Fruit fly (Drosophila melanogaster) whole organism, embryonic: ENCODE data around the gene CG33946.

Source experiments
- CG12769 ChIP-seq: fragments of 200-800 bp; sonication (Bioruptor generic); optimal IDR thresholded peaks from 2 replicates; lab custom pipeline; 2019; ENCODE audit warnings: missing biosample characterization, mild to moderate bottlenecking, missing genetic modification characterization, moderate library complexity
- CG2678 ChIP-seq: fragments of 200-800 bp; sonication (Bioruptor generic); optimal IDR thresholded peaks from 3 replicates; lab custom pipeline; 2019; ENCODE audit warnings: missing biosample characterization, mild to moderate bottlenecking, missing genetic modification characterization, moderate library complexity
- CG3726 ChIP-seq: fragments of 200-800 bp; sonication (Bioruptor generic); IDR thresholded peaks from 3 replicates; pipeline ENCODE4, ENCODE4 v1.3.6; 2022; ENCODE audit warnings: missing biosample characterization, missing genetic modification characterization
- E2f1 ChIP-seq: fragments of 200-800 bp; sonication (Bioruptor generic); IDR thresholded peaks from 2 replicates; pipeline ENCODE4 v1.3.6; 2022; ENCODE audit warnings: missing biosample characterization, missing genetic modification characterization
- Fer3 ChIP-seq: fragments of 200-800 bp; sonication (Bioruptor generic); optimal IDR thresholded peaks from 2 replicates; lab custom pipeline; 2018; ENCODE audit warnings: missing biosample characterization, mild to moderate bottlenecking, missing genetic modification characterization, moderate library complexity
- Nf-YC ChIP-seq: fragments of 200-800 bp; optimal IDR thresholded peaks from 3 replicates; lab custom pipeline; 2019; ENCODE audit warnings: missing biosample characterization, mild to moderate bottlenecking, missing genetic modification characterization, moderate library complexity
- Side ChIP-seq: fragments of 200-800 bp; sonication (Bioruptor generic); optimal IDR thresholded peaks from 2 replicates; lab custom pipeline; 2016; ENCODE audit warnings: missing biosample characterization, missing genetic modification characterization
- dmrt99B ChIP-seq: fragments of 200-800 bp; sonication (Bioruptor generic); optimal IDR thresholded peaks from 2 replicates; lab custom pipeline; 2018; ENCODE audit warnings: missing biosample characterization, mild to moderate bottlenecking, missing genetic modification characterization, moderate library complexity
- esg ChIP-seq: fragments of 200-800 bp; sonication (Bioruptor generic); conservative IDR thresholded peaks from 2 replicates; pipeline ENCODE4 v1.3.6; 2022; ENCODE audit warnings: missing biosample characterization, missing genetic modification characterization
- hb ChIP-seq: fragments of 200-800 bp; sonication (Bioruptor generic); IDR thresholded peaks from 3 replicates; pipeline ENCODE4 v1.3.6; 2022; ENCODE audit warnings: missing biosample characterization, missing genetic modification characterization; ENCODE audit not compliant: partially characterized antibody
- insv ChIP-seq, 2 experiments: fragments of 200-800 bp; sonication (Bioruptor generic); optimal IDR thresholded peaks; 3 replicates each; lab custom pipeline; 2016 to 2018; ENCODE audit warnings: missing biosample characterization in 2 of 2, missing genetic modification characterization in 2 of 2
- odd ChIP-seq: fragments of 200-800 bp; sonication (Bioruptor generic); optimal IDR thresholded peaks from 2 replicates; lab custom pipeline; 2017; ENCODE audit warnings: missing biosample characterization, mild to moderate bottlenecking, missing genetic modification characterization
- rib ChIP-seq: fragments of 200-800 bp; sonication (Bioruptor generic); IDR thresholded peaks from 2 replicates; pipeline ENCODE4 v1.3.6; 2022; ENCODE audit warnings: missing biosample characterization, missing genetic modification characterization

- TF ChIP-seq Side (GFP tag; lab: Kevin White, UChicago) (no peak), hb (no peak), Nf-YC (no peak), insv (GFP tag; optimal IDR thresholded peaks at IDR 0.05; lab: Kevin White, UChicago) (no peak), odd (GFP tag; lab: Kevin White, UChicago) (no peak), esg (no peak), CG2678 (no peak), E2f1 (GFP tag; lab: Robert Waterston, UW) (no peak), dmrt99B (no peak), Fer3 (tag; lab: Kevin White, UChicago) (no peak), rib (GFP tag; lab: Robert Waterston, UW) (no peak), CG12769 (tag; lab: Kevin White, UChicago) (no peak), CG3726 (GFP tag; lab: Robert Waterston, UW) (no peak)
Measured at dm6 chr3L:6232261-6232660, 11.9 kb downstream of the CG33946 start, which contains the start of gene CG13299.
